Fruit fly (Drosophila melanogaster) whole organism, pupa: ENCODE data around the gene meso18E.

ENCODE experiments used
- CG10348 ChIP-seq: fragments of 200-800 bp; sonication (Bioruptor generic); IDR thresholded peaks from 2 replicates; pipeline ENCODE4 v1.3.6; 2022; ENCODE audit warnings: missing biosample characterization, missing genetic modification characterization
- CG8301 ChIP-seq: fragments of 200-800 bp; sonication (Bioruptor generic); optimal IDR thresholded peaks from 2 replicates; lab custom pipeline; 2018; ENCODE audit warnings: missing biosample characterization, mild to moderate bottlenecking, missing genetic modification characterization

- no peak for TF ChIP-seq CG10348 (GFP tag; lab: Robert Waterston, UW)
- TF ChIP-seq CG8301 (tag; lab: Kevin White, UChicago), result no peak
Measured at dm6 chrX:19714816-19715215, 2.0 kb upstream of the meso18E start.
